Worm (Caenorhabditis elegans): Measurements from ENCODE around the gene F18H3.1.

The F18H3.1 gene

ce11 chrX:13514384-13514783 is 5.1 kb upstream of the F18H3.1 start (continued):
- peak; percentile 75 for TF ChIP-seq nhr-6 (tag; optimal IDR thresholded peaks at IDR 0.05)
- peak; percentile 62 for TF ChIP-seq nhr-10 (tag; optimal IDR thresholded peaks at IDR 0.05)
- peak; percentile 13 for TF ChIP-seq Y5F2A.4 (GFP tag; optimal IDR thresholded peaks at IDR 0.05)
- peak; percentile 94 for TF ChIP-seq T26A8.4 (GFP tag; IDR thresholded peaks at IDR 0.05)
- TF ChIP-seq ces-1 (GFP tag; optimal IDR thresholded peaks at IDR 0.05) = peak; percentile 89
- TF ChIP-seq mxl-2 (GFP tag; conservative IDR thresholded peaks at IDR 0.05) = no peak
- TF ChIP-seq F44E2.7 (GFP tag; IDR thresholded peaks at IDR 0.05) = no peak
- peak; percentile 77; the same call in 1 of the 2 replicates for TF ChIP-seq ctbp-1 (GFP tag; IDR thresholded peaks at IDR 0.05)
- no peak for TF ChIP-seq ama-1 (optimal IDR thresholded peaks at IDR 0.05)
- peak; percentile 76 to 93 for TF ChIP-seq lsy-2 (tag; optimal IDR thresholded peaks at IDR 0.05)
- TF ChIP-seq nhr-102 (tag; optimal IDR thresholded peaks at IDR 0.05) = peak; percentile 97
- TF ChIP-seq lin-29 (GFP tag; IDR thresholded peaks at IDR 0.05) = peak; percentile 79
- TF ChIP-seq ceh-82 (tag; optimal IDR thresholded peaks at IDR 0.05) = no peak
- TF ChIP-seq php-3 (GFP tag; IDR thresholded peaks at IDR 0.05) = peak; percentile 66
- no peak for TF ChIP-seq D1046.2 (GFP tag; IDR thresholded peaks at IDR 0.05)
- TF ChIP-seq lin-39 (tag; optimal IDR thresholded peaks at IDR 0.05) = no peak
- no peak for TF ChIP-seq ztf-11 (tag; optimal IDR thresholded peaks at IDR 0.05)
- TF ChIP-seq nhr-42 (GFP tag; IDR thresholded peaks at IDR 0.05) = peak; percentile 92
- TF ChIP-seq zfp-3 (GFP tag; conservative IDR thresholded peaks at IDR 0.05) = no peak
- no peak for TF ChIP-seq R02D3.7 (tag; optimal IDR thresholded peaks at IDR 0.05)
- peak; percentile 94 for TF ChIP-seq F10B5.3 (tag; optimal IDR thresholded peaks at IDR 0.05)

DNA sequence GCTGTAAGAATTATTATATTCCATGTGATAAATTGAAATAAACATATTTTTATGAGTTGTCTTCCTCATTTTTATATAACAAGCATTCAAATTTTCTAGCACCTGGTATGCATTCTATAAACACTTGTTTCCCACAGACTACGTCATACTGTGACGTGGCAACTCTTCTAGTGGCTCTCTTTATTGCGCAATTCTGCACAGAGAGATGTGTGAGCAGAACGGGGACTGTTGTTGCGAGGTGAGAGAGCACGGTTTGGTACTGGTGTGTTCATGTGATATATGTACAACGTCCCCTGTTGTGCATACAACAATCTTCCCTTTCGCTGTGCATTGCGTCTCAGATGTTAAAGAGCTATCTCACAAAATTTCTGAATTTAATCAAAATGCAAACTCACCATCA is 5.6 kb downstream of the F18H3.1 start:
- TF ChIP-seq aha-1 (tag) (peak; percentile 67), nhr-48 (tag; optimal IDR thresholded peaks at IDR 0.05) (no peak), nhr-11 (tag; optimal IDR thresholded peaks at IDR 0.05) (no peak), spr-1 (tag; optimal IDR thresholded peaks at IDR 0.05) (no peak)

ce11 chrX:13526219-13527218 is 7.1 kb downstream of the F18H3.1 start:
- no peak for TF ChIP-seq lim-7 (GFP tag; IDR thresholded peaks at IDR 0.05)
- no peak for TF ChIP-seq nhr-48 (tag; optimal IDR thresholded peaks at IDR 0.05)
- TF ChIP-seq nhr-41 (GFP tag; IDR thresholded peaks at IDR 0.05) = no peak
- TF ChIP-seq dmd-6 (GFP tag; IDR thresholded peaks at IDR 0.05) = peak; percentile 40
- no peak for TF ChIP-seq F44E2.7 (GFP tag; IDR thresholded peaks at IDR 0.05)
- no peak for TF ChIP-seq ztf-7 (tag; optimal IDR thresholded peaks at IDR 0.05)
- TF ChIP-seq hlh-30 (tag; optimal IDR thresholded peaks at IDR 0.05; ENCODE audit: insufficient read depth) = peak; percentile 58
- no peak for TF ChIP-seq lin-39 (tag; optimal IDR thresholded peaks at IDR 0.05)
- TF ChIP-seq ceh-82 (tag; optimal IDR thresholded peaks at IDR 0.05) = no peak
- TF ChIP-seq ceh-44 (GFP tag; IDR thresholded peaks at IDR 0.05) = no peak
- no peak for TF ChIP-seq daf-8 (GFP tag; IDR thresholded peaks at IDR 0.05)
- TF ChIP-seq dmd-9 (GFP tag; IDR thresholded peaks at IDR 0.05) = no peak
- peak; percentile 40 for TF ChIP-seq nhr-28 (tag; optimal IDR thresholded peaks at IDR 0.05)
- peak in 1 of 2 experiments; percentile 68 for TF ChIP-seq unc-62 (GFP tag; optimal IDR thresholded peaks at IDR 0.05 in 1 of 2)
- no peak for TF ChIP-seq unc-62 (tag; optimal IDR thresholded peaks at IDR 0.05)
- no peak for TF ChIP-seq F49E8.2 (tag; optimal IDR thresholded peaks at IDR 0.05; ENCODE audit: borderline replicate concordance)
- no peak for TF ChIP-seq arid-1 (GFP tag; conservative IDR thresholded peaks at IDR 0.05)
- no peak for TF ChIP-seq ces-1 (GFP tag; optimal IDR thresholded peaks at IDR 0.05)
- TF ChIP-seq dve-1 (tag; optimal IDR thresholded peaks at IDR 0.05; ENCODE audit: insufficient read depth) = peak; percentile 44
- TF ChIP-seq pqm-1 (tag; optimal IDR thresholded peaks at IDR 0.05) = peak; percentile 15
- TF ChIP-seq daf-16 (GFP tag; optimal IDR thresholded peaks at IDR 0.05) = no peak
- peak; percentile 18 for TF ChIP-seq daf-16 (tag; optimal IDR thresholded peaks at IDR 0.05)
- TF ChIP-seq mxl-3 (GFP tag; optimal IDR thresholded peaks at IDR 0.05) = peak; percentile 10
- no peak for TF ChIP-seq dmd-8 (GFP tag; IDR thresholded peaks at IDR 0.05)
- 0 out of 2 replicates have a peak, but pooled peaks have one; percentile 6 for TF ChIP-seq tra-1 (GFP tag; IDR thresholded peaks at IDR 0.05)
- TF ChIP-seq mdl-1 (tag; optimal IDR thresholded peaks at IDR 0.05) = peak in 1 of 2 experiments; percentile 16
- no peak for TF ChIP-seq ceh-32 (tag; optimal IDR thresholded peaks at IDR 0.05; ENCODE audit: poor library complexity)
- no peak for TF ChIP-seq F10B5.3 (tag; optimal IDR thresholded peaks at IDR 0.05)
- TF ChIP-seq lsy-2 (tag; optimal IDR thresholded peaks at IDR 0.05) = peak in 1 of 2 experiments; percentile 4

Data from whole organism, L4 larva.